Worm (Caenorhabditis elegans) whole organism, late embryonic: ENCODE measurements around the gene ipla-1.

Experiments
- T23F11.4 ChIP-seq: fragments of 200-800 bp; sonication (Bioruptor generic); optimal IDR thresholded peaks from 2 replicates; lab custom pipeline; 2018; ENCODE audit warnings: mild to moderate bottlenecking, missing genetic modification characterization, missing compliant biosample characterization
- ama-1 ChIP-seq: fragments of 150-350 bp; optimal IDR thresholded peaks from 2 replicates; lab custom pipeline; 2014
- ceh-19 ChIP-seq: fragments of 200-800 bp; sonication (Bioruptor generic); optimal IDR thresholded peaks from 2 replicates; lab custom pipeline; 2018; ENCODE audit warnings: mild to moderate bottlenecking, missing genetic modification characterization, missing compliant biosample characterization
- dve-1 ChIP-seq: sonication (generic microtip); optimal IDR thresholded peaks from 2 replicates; lab custom pipeline; 2017; ENCODE audit warnings: antibody characterized with exemption, mild to moderate bottlenecking, missing genetic modification characterization, missing compliant biosample characterization
- fkh-10 ChIP-seq: fragments of 150-350 bp; optimal IDR thresholded peaks from 2 replicates; lab custom pipeline; 2014; ENCODE audit warnings: missing biosample characterization, missing genetic modification reagents, missing genetic modification characterization
- madf-2 ChIP-seq: sonication (generic microtip); optimal IDR thresholded peaks from 2 replicates; lab custom pipeline; 2017; ENCODE audit warnings: missing genetic modification characterization, missing compliant biosample characterization
- pqm-1 ChIP-seq: sonication (generic microtip); optimal IDR thresholded peaks from 2 replicates; lab custom pipeline; 2016; ENCODE audit warnings: missing genetic modification characterization, missing compliant biosample characterization
- sox-2 ChIP-seq: fragments of 200-800 bp; sonication (Bioruptor generic); IDR thresholded peaks from 2 replicates; pipeline ENCODE4 v1.3.6; 2022; ENCODE audit warnings: missing genetic modification reagents, missing genetic modification characterization, missing compliant biosample characterization
- tbx-2 ChIP-seq: sonication (generic microtip); optimal IDR thresholded peaks from 2 replicates; lab custom pipeline; 2016; ENCODE audit warnings: missing genetic modification characterization, missing compliant biosample characterization

ce11 chrII:4552088-4552487 is 49.1 kb downstream of the ipla-1 start:
- TF ChIP-seq tbx-2 (tag; lab: Kevin White, UChicago) (no peak), ama-1 (lab: Kevin White, UChicago) (no peak), dve-1 (tag; lab: Kevin White, UChicago) (no peak), ceh-19 (GFP tag; lab: Kevin White, UChicago) (no peak), sox-2 (GFP tag; lab: Robert Waterston, UW) (no peak), T23F11.4 (GFP tag; lab: Kevin White, UChicago) (no peak), pqm-1 (no peak), fkh-10 (GFP tag; lab: Kevin White, UChicago) (no peak), madf-2 (tag; lab: Kevin White, UChicago) (no peak)
